Fruit fly (Drosophila melanogaster): Measurements from ENCODE around the gene eRF3.

dm6 chr2L:12459841-12460240 is 25.6 kb downstream of the eRF3 start:
- TF ChIP-seq CG9727 (GFP tag; optimal IDR thresholded peaks at IDR 0.05) (no peak), CG17802 (tag; optimal IDR thresholded peaks at IDR 0.05) (no peak), vvl (GFP tag; IDR thresholded peaks at IDR 0.05) (no peak), cwo (GFP tag; optimal IDR thresholded peaks at IDR 0.05) (no peak), crc (GFP tag; optimal IDR thresholded peaks at IDR 0.05) (no peak), CG18011 (GFP tag; optimal IDR thresholded peaks at IDR 0.05) (no peak), zen (tag; optimal IDR thresholded peaks at IDR 0.05) (no peak), CG11695 (GFP tag; IDR thresholded peaks at IDR 0.05) (no peak), CrebB (tag; optimal IDR thresholded peaks at IDR 0.05) (no peak), sens (GFP tag) (no peak), rib (GFP tag; IDR thresholded peaks at IDR 0.05) (no peak), CG8359 (GFP tag; optimal IDR thresholded peaks at IDR 0.05; ENCODE audit: borderline replicate concordance) (no peak), Nf-YA (GFP tag; IDR thresholded peaks at IDR 0.05) (no peak), Scr (GFP tag; IDR thresholded peaks at IDR 0.05; ENCODE audit: partially characterized antibody) (no peak)

All from whole organism, embryonic.